Worm (Caenorhabditis elegans) whole organism, L1 larva: ENCODE results near the gene Y45F3A.8.

Source experiments
- alr-1 ChIP-seq: fragments of 200-800 bp; sonication (Bioruptor generic); optimal IDR thresholded peaks from 2 replicates; lab custom pipeline; 2018; ENCODE audit warnings: borderline replicate concordance, mild to moderate bottlenecking, missing genetic modification characterization, missing compliant biosample characterization
- aly-2 ChIP-seq: fragments of 150-350 bp; optimal IDR thresholded peaks from 2 replicates; lab custom pipeline; 2014; ENCODE audit warnings: missing biosample characterization, missing genetic modification characterization
- ama-1 ChIP-seq: fragments of 150-350 bp; optimal IDR thresholded peaks from 2 replicates; lab custom pipeline; 2014
- blmp-1 ChIP-seq: fragments of 150-350 bp; optimal IDR thresholded peaks from 2 replicates; lab custom pipeline; 2014; ENCODE audit warnings: missing biosample characterization, missing genetic modification characterization
- ceh-8 ChIP-seq: fragments of 200-800 bp; sonication (Bioruptor generic); optimal IDR thresholded peaks from 2 replicates; lab custom pipeline; 2018; ENCODE audit warnings: mild to moderate bottlenecking, missing genetic modification characterization, moderate library complexity, missing compliant biosample characterization
- ceh-82 ChIP-seq, 3 experiments: fragments of 150-350 bp in 1 of 3; sonication (generic microtip) in 2 of 3; optimal IDR thresholded peaks; 2 replicates each; lab custom pipeline; 2014 to 2017; ENCODE audit warnings: missing biosample characterization in 3 of 3, missing genetic modification characterization in 3 of 3
- ceh-88 ChIP-seq: fragments of 200-800 bp; sonication (Bioruptor generic); IDR thresholded peaks from 2 replicates; pipeline ENCODE4 v1.3.6; 2022; ENCODE audit warnings: missing genetic modification characterization, missing compliant biosample characterization
- ces-1 ChIP-seq: fragments of 150-350 bp; optimal IDR thresholded peaks from 2 replicates; lab custom pipeline; 2014; ENCODE audit warnings: missing biosample characterization, missing genetic modification reagents, missing genetic modification characterization
- dsc-1 ChIP-seq: sonication (generic microtip); optimal IDR thresholded peaks from 2 replicates; lab custom pipeline; 2016; ENCODE audit warnings: mild to moderate bottlenecking, missing genetic modification characterization, missing compliant biosample characterization
- efl-3 ChIP-seq: fragments of 200-800 bp; sonication (Bioruptor generic); optimal IDR thresholded peaks from 2 replicates; lab custom pipeline; 2018; ENCODE audit warnings: mild to moderate bottlenecking, missing genetic modification characterization, missing compliant biosample characterization
- egl-13 ChIP-seq: sonication (generic microtip); optimal IDR thresholded peaks from 2 replicates; lab custom pipeline; 2016; ENCODE audit warnings: missing genotype, missing genetic modification reagents, missing genetic modification characterization, missing compliant biosample characterization
- egl-27 ChIP-seq, 2 experiments: fragments of 150-350 bp in 1 of 2; sonication (generic microtip); optimal IDR thresholded peaks; 3 replicates each; lab custom pipeline; 2017 to 2018; ENCODE audit warnings: missing biosample characterization in 2 of 2, missing genetic modification characterization in 2 of 2, missing genetic modification reagents in 2 of 2
- fkh-10 ChIP-seq: sonication (generic microtip); optimal IDR thresholded peaks from 2 replicates; lab custom pipeline; 2017; ENCODE audit warnings: missing biosample characterization, missing genetic modification reagents, missing genetic modification characterization
- fkh-4 ChIP-seq: sonication (generic microtip); optimal IDR thresholded peaks from 2 replicates; lab custom pipeline; 2016; ENCODE audit warnings: missing compliant biosample characterization, missing genetic modification characterization, borderline replicate concordance
- fkh-8 ChIP-seq: sonication (generic microtip); optimal IDR thresholded peaks from 2 replicates; lab custom pipeline; 2016; ENCODE audit warnings: mild to moderate bottlenecking, missing genetic modification characterization, missing compliant biosample characterization
- hlh-17 ChIP-seq: fragments of 200-800 bp; sonication (Bioruptor generic); optimal IDR thresholded peaks from 2 replicates; lab custom pipeline; 2018; ENCODE audit warnings: missing genetic modification characterization, mild to moderate bottlenecking, missing compliant biosample characterization, moderate library complexity, borderline replicate concordance
- hlh-4 ChIP-seq: sonication (generic microtip); optimal IDR thresholded peaks from 2 replicates; lab custom pipeline; 2016; ENCODE audit warnings: mild to moderate bottlenecking, missing genetic modification characterization, missing compliant biosample characterization
- irx-1 ChIP-seq: sonication (generic microtip); optimal IDR thresholded peaks from 2 replicates; lab custom pipeline; 2016; ENCODE audit warnings: missing genetic modification characterization, missing compliant biosample characterization
- isw-1 ChIP-seq: fragments of 200-800 bp; sonication (Bioruptor generic); IDR thresholded peaks from 2 replicates; pipeline ENCODE4 v1.3.6; 2022; ENCODE audit warnings: missing genetic modification characterization, missing compliant biosample characterization
- jun-1 ChIP-seq: fragments of 150-350 bp; optimal IDR thresholded peaks from 2 replicates; lab custom pipeline; 2014; ENCODE audit warnings: missing biosample characterization, missing genetic modification reagents, missing genetic modification characterization
- lin-13 ChIP-seq: fragments of 150-350 bp; optimal IDR thresholded peaks from 2 replicates; lab custom pipeline; 2014; ENCODE audit warnings: missing biosample characterization, missing genetic modification reagents, missing genetic modification characterization
- lin-14 ChIP-seq: fragments of 200-800 bp; sonication (Bioruptor generic); optimal IDR thresholded peaks from 2 replicates; lab custom pipeline; 2018; ENCODE audit warnings: mild to moderate bottlenecking, missing genetic modification characterization, moderate library complexity, missing compliant biosample characterization
- lin-15B ChIP-seq: fragments of 150-350 bp; sonication (generic microtip); optimal IDR thresholded peaks from 3 replicates; lab custom pipeline; 2014; ENCODE audit warnings: missing biosample characterization, missing genetic modification characterization
- lin-35 ChIP-seq, 2 experiments: fragments of 150-350 bp; optimal IDR thresholded peaks; 2 replicates each; lab custom pipeline; 2014; ENCODE audit warnings: missing biosample characterization in 2 of 2, missing genetic modification characterization in 2 of 2, missing genetic modification reagents in 2 of 2
- lin-39 ChIP-seq: fragments of 150-350 bp; optimal IDR thresholded peaks from 2 replicates; lab custom pipeline; 2014; ENCODE audit warnings: missing biosample characterization, missing genetic modification reagents, missing genetic modification characterization
- lir-3 ChIP-seq: sonication (generic microtip); optimal IDR thresholded peaks from 2 replicates; lab custom pipeline; 2016; ENCODE audit warnings: mild to moderate bottlenecking, missing genetic modification characterization, moderate library complexity, missing compliant biosample characterization; ENCODE audit not compliant: poor library complexity
- mdl-1 ChIP-seq, 2 experiments: fragments of 150-350 bp; optimal IDR thresholded peaks; 2 replicates each; lab custom pipeline; 2014 to 2017; ENCODE audit warnings: missing biosample characterization in 2 of 2, missing genetic modification characterization in 2 of 2, inconsistent platforms in 1 of 2
- nhr-11 ChIP-seq: fragments of 150-350 bp; optimal IDR thresholded peaks from 2 replicates; lab custom pipeline; 2014; ENCODE audit warnings: missing biosample characterization, missing genetic modification characterization
- nhr-12 ChIP-seq: sonication (generic microtip); optimal IDR thresholded peaks from 2 replicates; lab custom pipeline; 2017; ENCODE audit warnings: missing biosample characterization, missing genetic modification characterization
- nhr-19 ChIP-seq: fragments of 200-800 bp; sonication (Bioruptor generic); conservative IDR thresholded peaks from 2 replicates; pipeline ENCODE4 v1.3.6; 2022; ENCODE audit warnings: missing genetic modification characterization, missing compliant biosample characterization
- nhr-20 ChIP-seq: sonication (generic microtip); optimal IDR thresholded peaks from 2 replicates; lab custom pipeline; 2016; ENCODE audit warnings: mild to moderate bottlenecking, missing genetic modification characterization, missing compliant biosample characterization
- nhr-47 ChIP-seq: sonication (generic microtip); optimal IDR thresholded peaks from 2 replicates; lab custom pipeline; 2016; ENCODE audit warnings: mild to moderate bottlenecking, missing genetic modification characterization, moderate library complexity, missing compliant biosample characterization
- nhr-71 ChIP-seq: sonication (generic microtip); optimal IDR thresholded peaks from 2 replicates; lab custom pipeline; 2016; ENCODE audit warnings: mild to moderate bottlenecking, missing genetic modification characterization, moderate library complexity, missing compliant biosample characterization
- nhr-77 ChIP-seq: fragments of 150-350 bp; optimal IDR thresholded peaks from 2 replicates; lab custom pipeline; 2014; ENCODE audit warnings: missing biosample characterization, missing genetic modification characterization
- pax-3 ChIP-seq: fragments of 200-800 bp; sonication (Bioruptor generic); optimal IDR thresholded peaks from 2 replicates; lab custom pipeline; 2018; ENCODE audit warnings: mild to moderate bottlenecking, missing genetic modification characterization, moderate library complexity, missing compliant biosample characterization
- sox-4 ChIP-seq: sonication (generic microtip); optimal IDR thresholded peaks from 2 replicates; lab custom pipeline; 2016; ENCODE audit warnings: missing genetic modification characterization, missing compliant biosample characterization
- sptf-1 ChIP-seq: fragments of 150-350 bp; optimal IDR thresholded peaks from 2 replicates; lab custom pipeline; 2014; ENCODE audit warnings: missing biosample characterization, missing genetic modification characterization
- sup-37 ChIP-seq: fragments of 200-800 bp; sonication (Bioruptor generic); optimal IDR thresholded peaks from 2 replicates; lab custom pipeline; 2018; ENCODE audit warnings: mild to moderate bottlenecking, missing genetic modification characterization, missing compliant biosample characterization
- swsn-7 ChIP-seq: sonication (generic microtip); optimal IDR thresholded peaks from 2 replicates; lab custom pipeline; 2016; ENCODE audit warnings: missing genetic modification characterization, missing compliant biosample characterization
- unc-130 ChIP-seq: fragments of 150-350 bp; optimal IDR thresholded peaks from 2 replicates; lab custom pipeline; 2017; ENCODE audit warnings: missing biosample characterization, missing genetic modification characterization, inconsistent platforms
- unc-30 ChIP-seq: sonication (generic microtip); optimal IDR thresholded peaks from 2 replicates; lab custom pipeline; 2017; ENCODE audit warnings: missing biosample characterization, missing genetic modification characterization
- unc-98 ChIP-seq: fragments of 200-800 bp; sonication (Bioruptor generic); IDR thresholded peaks from 2 replicates; pipeline ENCODE4 v1.3.6; 2022; ENCODE audit warnings: missing genetic modification characterization, missing compliant biosample characterization
- vab-15 ChIP-seq: sonication (generic microtip); optimal IDR thresholded peaks from 2 replicates; lab custom pipeline; 2017; ENCODE audit warnings: missing genotype, mild to moderate bottlenecking, missing genetic modification characterization, missing compliant biosample characterization
- zag-1 ChIP-seq: fragments of 150-350 bp; optimal IDR thresholded peaks from 2 replicates; lab custom pipeline; 2014; ENCODE audit warnings: missing biosample characterization, missing genetic modification characterization
- zip-4 ChIP-seq: fragments of 200-800 bp; sonication (Bioruptor generic); optimal IDR thresholded peaks from 2 replicates; lab custom pipeline; 2018; ENCODE audit warnings: mild to moderate bottlenecking, missing genetic modification characterization, moderate library complexity, missing compliant biosample characterization
- ztf-4 ChIP-seq: fragments of 150-350 bp; optimal IDR thresholded peaks from 2 replicates; lab custom pipeline; 2014; ENCODE audit warnings: missing biosample characterization, missing genetic modification characterization

Y45F3A.8 gene

DNA sequence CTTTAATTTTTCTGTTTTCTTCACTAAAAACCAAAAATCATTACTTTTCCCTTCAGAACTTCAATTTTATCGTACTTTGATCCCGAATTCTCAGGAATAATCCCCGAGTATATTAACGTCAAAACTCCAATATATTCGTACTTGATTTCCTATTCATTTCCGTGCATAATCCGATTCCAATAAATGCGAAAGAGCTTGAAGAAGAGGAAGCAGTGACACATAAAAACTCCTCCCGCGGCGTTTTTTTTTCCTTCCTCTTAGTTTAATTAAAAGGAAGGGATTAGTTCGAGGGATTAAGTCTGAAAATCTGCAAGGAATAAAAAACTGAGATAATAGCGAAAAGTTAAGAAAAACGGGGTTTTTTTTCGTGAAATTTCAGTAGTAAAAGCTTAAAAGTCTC, 8.3 kb upstream of the Y45F3A.8 start:
- TF ChIP-seq dsc-1 (tag; lab: Kevin White, UChicago) (peak; percentile 95), nhr-71 (tag; lab: Kevin White, UChicago) (peak; percentile 53), nhr-19 (no peak), ama-1 (lab: Kevin White, UChicago) (no peak), nhr-47 (peak; percentile 58), pax-3 (tag; lab: Kevin White, UChicago) (peak; percentile 74), ces-1 (GFP tag; lab: Kevin White, UChicago) (no peak), sox-4 (tag; lab: Kevin White, UChicago) (peak; percentile 4), egl-13 (tag; lab: Kevin White, UChicago) (peak; percentile 58), hlh-4 (tag; lab: Kevin White, UChicago) (no peak), lin-14 (GFP tag; lab: Kevin White, UChicago) (peak; percentile 39), swsn-7 (tag; lab: Kevin White, UChicago) (peak; percentile 20), fkh-8 (tag; lab: Kevin White, UChicago) (peak; percentile 84), nhr-12 (tag; lab: Kevin White, UChicago) (no peak), nhr-20 (peak; percentile 6)

DNA sequence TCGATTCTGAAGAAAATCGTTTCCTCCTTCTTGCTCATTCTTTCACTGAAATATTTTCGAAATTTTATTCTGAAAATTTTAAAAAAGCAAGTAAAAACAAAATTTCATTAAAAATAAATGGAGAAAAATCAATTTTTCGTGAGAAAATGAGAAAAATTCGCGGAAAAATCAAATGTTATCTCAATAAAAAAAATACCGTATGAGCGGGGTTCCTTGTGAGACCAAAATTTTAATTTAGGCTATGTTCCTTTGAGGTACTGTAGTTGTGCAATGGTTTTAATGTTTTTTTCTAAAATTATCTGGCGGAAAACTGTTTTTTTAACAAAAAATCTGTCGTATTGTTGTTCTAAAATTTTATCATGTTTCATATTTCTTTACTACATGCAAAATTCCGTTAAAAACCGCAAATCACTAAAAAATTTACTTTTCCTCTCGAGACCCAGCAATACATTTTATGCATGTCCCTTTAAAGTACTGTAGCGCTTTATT, 7.6 kb upstream of the Y45F3A.8 start, which contains the start of gene epg-6:
Gene epg-6, minus strand, starts transcription at position 51 of the 489 bp plus-strand sequence.
- no peak for TF ChIP-seq lin-14 (GFP tag; lab: Kevin White, UChicago)
- no peak for TF ChIP-seq fkh-10
- no peak for TF ChIP-seq lin-13
- TF ChIP-seq efl-3 = no peak
- no peak for TF ChIP-seq lin-35 (GFP tag; optimal IDR thresholded peaks at IDR 0.05; lab: Kevin White, UChicago)
- no peak for TF ChIP-seq ceh-8 (GFP tag; lab: Kevin White, UChicago)
- TF ChIP-seq ztf-4 (tag; lab: Kevin White, UChicago) = no peak
- no peak for TF ChIP-seq jun-1 (tag; lab: Kevin White, UChicago)
- TF ChIP-seq sup-37 (GFP tag; lab: Kevin White, UChicago) = no peak
- TF ChIP-seq egl-27 (tag; optimal IDR thresholded peaks at IDR 0.05; lab: Kevin White, UChicago) = no peak
- TF ChIP-seq ceh-88 (GFP tag; lab: Robert Waterston, UW) = no peak
- no peak for TF ChIP-seq dsc-1 (tag; lab: Kevin White, UChicago)
- no peak for TF ChIP-seq unc-30
- no peak for TF ChIP-seq unc-98
- TF ChIP-seq unc-130 (tag; lab: Kevin White, UChicago) = no peak
- TF ChIP-seq pax-3 (tag; lab: Kevin White, UChicago) = no peak
- no peak for TF ChIP-seq sptf-1
- TF ChIP-seq aly-2 = no peak
- no peak for TF ChIP-seq zag-1 (tag; lab: Kevin White, UChicago)
- no peak for TF ChIP-seq fkh-4 (tag; lab: Kevin White, UChicago)

DNA sequence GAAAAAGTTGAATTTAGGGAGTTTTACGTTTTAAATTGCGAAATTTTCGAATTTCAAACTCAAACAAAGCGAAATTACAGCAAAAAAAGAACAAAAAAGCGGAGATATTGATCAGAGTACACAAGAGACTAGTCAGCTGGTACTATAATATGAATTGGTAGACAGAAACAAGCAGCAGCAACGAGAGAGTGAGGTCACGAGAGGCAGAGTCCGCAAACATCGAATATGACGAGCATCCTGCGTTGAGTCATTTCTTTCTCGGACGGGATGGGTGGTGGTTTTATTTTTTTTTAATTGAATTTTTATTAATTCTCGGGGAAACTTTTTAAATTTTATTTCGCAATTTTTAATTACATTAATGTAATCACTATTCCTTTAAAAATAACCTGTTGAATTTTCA, 7.1 kb upstream of the Y45F3A.8 start:
- TF ChIP-seq lir-3 (tag; lab: Kevin White, UChicago) (peak; percentile 44), nhr-12 (tag; lab: Kevin White, UChicago) (no peak), lin-15B (peak; percentile 18), ceh-82 (tag; optimal IDR thresholded peaks at IDR 0.05; lab: Kevin White, UChicago) (peak; percentile 19 to 61 (median 38)), nhr-20 (peak; percentile 85), sox-4 (tag; lab: Kevin White, UChicago) (no peak), irx-1 (tag; lab: Kevin White, UChicago) (peak; percentile 46), jun-1 (tag; lab: Kevin White, UChicago) (peak; percentile 46), vab-15 (peak; percentile 13), efl-3 (no peak), sptf-1 (no peak), alr-1 (tag; lab: Kevin White, UChicago) (no peak), lin-13 (peak; percentile 52), hlh-17 (GFP tag; lab: Kevin White, UChicago) (no peak), mdl-1 (tag; optimal IDR thresholded peaks at IDR 0.05; lab: Kevin White, UChicago) (peak in 1 of 2 experiments; percentile 85), nhr-77 (peak; percentile 35), egl-27 (tag; optimal IDR thresholded peaks at IDR 0.05; lab: Kevin White, UChicago) (no peak), fkh-4 (tag; lab: Kevin White, UChicago) (no peak), blmp-1 (tag; lab: Kevin White, UChicago) (peak; percentile 59), isw-1 (GFP tag; lab: Robert Waterston, UW) (0 out of 2 replicates have a peak, but pooled peaks have one; percentile 36), unc-130 (tag; lab: Kevin White, UChicago) (peak; percentile 62), zip-4 (GFP tag; lab: Kevin White, UChicago) (no peak), fkh-10 (no peak), lin-39 (peak; percentile 52), ama-1 (lab: Kevin White, UChicago) (no peak), nhr-11 (tag; lab: Kevin White, UChicago) (no peak), fkh-8 (tag; lab: Kevin White, UChicago) (peak; percentile 77), lin-14 (GFP tag; lab: Kevin White, UChicago) (no peak), ces-1 (GFP tag; lab: Kevin White, UChicago) (no peak), nhr-71 (tag; lab: Kevin White, UChicago) (peak; percentile 87)
